Fruit fly (Drosophila melanogaster): ENCODE measurements around the gene Atx-1.
A peak's percentile ranks its signal among the peaks of the same experiment; 100 is the strongest.

Atx-1 gene

DNA sequence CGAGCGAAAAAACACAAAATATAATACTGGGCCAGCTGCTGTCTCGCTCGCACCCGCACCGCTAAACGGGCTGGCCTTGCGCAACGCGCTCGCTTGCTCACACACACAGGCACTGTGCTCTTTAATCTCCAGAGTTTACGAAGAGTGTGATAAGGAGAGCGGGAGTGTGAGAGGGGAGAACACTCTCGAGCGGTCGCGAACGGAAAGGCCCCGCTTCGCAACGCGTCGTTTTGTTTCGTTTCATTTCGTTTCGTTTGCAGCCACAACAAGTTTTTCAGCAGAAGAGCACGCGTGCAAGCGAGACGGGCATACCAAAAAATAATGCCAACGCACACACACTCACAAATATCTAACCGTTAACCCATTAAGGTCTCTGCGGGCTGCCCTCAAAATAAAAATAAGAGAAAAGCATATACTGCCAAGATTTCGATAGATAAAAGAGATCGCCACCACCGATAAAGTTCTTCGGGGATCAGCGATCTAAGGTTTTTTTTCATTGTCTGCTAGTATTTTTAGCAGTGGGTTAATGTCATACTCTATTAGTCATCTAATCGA is 38.6 kb downstream of the Atx-1 start (continued):
- TF ChIP-seq CG8632 (GFP tag; optimal IDR thresholded peaks at IDR 0.05) (peak; percentile 69), CG16779 (tag; optimal IDR thresholded peaks at IDR 0.05) (peak; percentile 42), CG6808 (GFP tag; optimal IDR thresholded peaks at IDR 0.05) (peak; percentile 64), svp (GFP tag) (peak; percentile 94), CG10631 (GFP tag; optimal IDR thresholded peaks at IDR 0.05) (peak; percentile 78), CG6792 (GFP tag; optimal IDR thresholded peaks at IDR 0.05) (peak; percentile 54), fd59A (GFP tag; optimal IDR thresholded peaks at IDR 0.05) (peak; percentile 69), OdsH (GFP tag; optimal IDR thresholded peaks at IDR 0.05) (peak; percentile 71), CG1621 (tag; optimal IDR thresholded peaks at IDR 0.05) (peak; percentile 64), CG34406 (GFP tag; optimal IDR thresholded peaks at IDR 0.05) (peak; percentile 66), fd85E (GFP tag; optimal IDR thresholded peaks at IDR 0.05) (no peak), CG10669 (GFP tag; optimal IDR thresholded peaks at IDR 0.05) (peak; percentile 75), Sox102F (GFP tag; optimal IDR thresholded peaks at IDR 0.05) (peak; percentile 73), CG6163 (GFP tag; IDR thresholded peaks at IDR 0.05) (peak; percentile 83), salr (GFP tag; optimal IDR thresholded peaks at IDR 0.05) (peak in 1 of 2 experiments; percentile 38), net (GFP tag; optimal IDR thresholded peaks at IDR 0.05) (peak; percentile 55), Sox14 (GFP tag; optimal IDR thresholded peaks at IDR 0.05) (peak; percentile 84), Hr38 (GFP tag; optimal IDR thresholded peaks at IDR 0.05) (peak; percentile 41), lz (GFP tag; optimal IDR thresholded peaks at IDR 0.05) (peak; percentile 86), Eip93F (GFP tag; optimal IDR thresholded peaks at IDR 0.05) (peak; percentile 1), Lpt (GFP tag; optimal IDR thresholded peaks at IDR 0.05) (peak; percentile 10), Blimp-1 (GFP tag; optimal IDR thresholded peaks at IDR 0.05) (peak; percentile 48), CG32006 (GFP tag; optimal IDR thresholded peaks at IDR 0.05) (peak; percentile 88), fkh (GFP tag; optimal IDR thresholded peaks at IDR 0.05) (peak; percentile 78), CG6854 (GFP tag; optimal IDR thresholded peaks at IDR 0.05) (peak; percentile 40), dsx (GFP tag; optimal IDR thresholded peaks at IDR 0.05; ENCODE audit: poor library complexity, severe bottlenecking) (peak; percentile 60)

DNA sequence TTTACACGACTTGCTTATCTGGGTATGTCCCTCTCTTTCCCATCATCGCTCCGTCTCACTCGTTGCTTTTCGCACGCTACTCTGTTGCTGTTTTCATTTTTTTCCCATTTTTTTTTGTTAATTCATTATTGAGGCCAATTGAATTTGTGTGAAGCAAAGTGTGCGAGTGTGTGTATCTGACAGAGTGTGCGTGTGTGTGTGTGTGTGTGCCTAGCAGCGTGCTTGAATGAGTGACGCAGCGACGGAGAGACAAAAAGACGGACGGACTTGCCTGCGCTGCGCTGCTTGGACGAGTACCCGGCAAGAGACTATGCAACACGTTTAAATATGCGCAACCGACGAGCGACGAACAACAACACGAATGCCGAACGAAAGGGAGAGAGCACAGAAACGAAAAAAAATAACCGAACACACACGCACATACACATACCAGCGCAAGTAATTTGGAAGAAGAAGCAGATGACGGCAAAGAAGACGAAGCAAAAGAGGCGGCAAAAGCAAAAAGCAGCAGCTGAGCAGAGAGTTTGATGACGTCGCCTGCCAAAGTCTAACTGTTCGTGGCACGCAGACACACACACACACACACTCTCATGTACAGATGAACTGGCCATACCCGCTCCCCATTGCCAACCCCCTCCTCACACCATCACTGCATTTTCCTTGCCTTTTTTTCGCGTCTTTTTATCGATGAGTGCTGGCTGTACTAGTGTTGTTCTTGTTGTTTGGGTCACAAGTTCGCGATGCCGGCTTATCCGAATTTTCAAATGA is 39.7 kb downstream of the Atx-1 start:
- TF ChIP-seq Eip93F (GFP tag; optimal IDR thresholded peaks at IDR 0.05), result peak; percentile 6
- TF ChIP-seq achi (GFP tag; optimal IDR thresholded peaks at IDR 0.05), result no peak
- TF ChIP-seq vri (GFP tag; optimal IDR thresholded peaks at IDR 0.05), result peak; percentile 53
- TF ChIP-seq pdm3 (GFP tag; optimal IDR thresholded peaks at IDR 0.05), result no peak
- TF ChIP-seq Eip78C (GFP tag), result no peak
- no peak for TF ChIP-seq CG11294 (GFP tag; IDR thresholded peaks at IDR 0.05)
- TF ChIP-seq ss (GFP tag; optimal IDR thresholded peaks at IDR 0.05), result peak in 1 of 2 experiments; percentile 3
- no peak for TF ChIP-seq Blimp-1 (GFP tag; optimal IDR thresholded peaks at IDR 0.05)
- TF ChIP-seq dsx (GFP tag; optimal IDR thresholded peaks at IDR 0.05; ENCODE audit: poor library complexity, severe bottlenecking), result peak; percentile 69
- TF ChIP-seq Hr4 (GFP tag; optimal IDR thresholded peaks at IDR 0.05), result no peak
- no peak for TF ChIP-seq esn (GFP tag; optimal IDR thresholded peaks at IDR 0.05)
- peak; percentile 64 for TF ChIP-seq CG1621 (tag; optimal IDR thresholded peaks at IDR 0.05)
- TF ChIP-seq Lpt (GFP tag; optimal IDR thresholded peaks at IDR 0.05), result no peak
- peak; percentile 53; the same call in 1 of the 3 replicates for TF ChIP-seq eg (GFP tag; IDR thresholded peaks at IDR 0.05)
- no peak for TF ChIP-seq svp (GFP tag)
- no peak for TF ChIP-seq acj6 (GFP tag; optimal IDR thresholded peaks at IDR 0.05)

Measured in whole organism, prepupa.